Worm (Caenorhabditis elegans) whole organism, young adult: ENCODE results near the gene AH6.3.

Source experiments
- C06A6.2 ChIP-seq: fragments of 200-800 bp; sonication (Bioruptor generic); conservative IDR thresholded peaks from 2 replicates; pipeline ENCODE4 v1.3.6; 2022; ENCODE audit warnings: missing genetic modification characterization, missing compliant biosample characterization
- F22D6.2 ChIP-seq: sonication (generic microtip); optimal IDR thresholded peaks from 2 replicates; lab custom pipeline; 2016; ENCODE audit warnings: mild to moderate bottlenecking, missing genetic modification characterization, missing compliant biosample characterization
- F55B11.4 ChIP-seq: sonication (generic microtip); optimal IDR thresholded peaks from 2 replicates; lab custom pipeline; 2016; ENCODE audit warnings: missing compliant biosample characterization, missing genetic modification characterization, borderline replicate concordance; ENCODE audit not compliant: insufficient read depth
- K11D2.4 ChIP-seq: fragments of 200-800 bp; sonication (Bioruptor generic); IDR thresholded peaks from 2 replicates; pipeline ENCODE4 v1.3.6; 2022; ENCODE audit warnings: missing genetic modification reagents, missing genetic modification characterization, missing compliant biosample characterization
- K12H6.12 ChIP-seq: fragments of 200-800 bp; sonication (Bioruptor generic); optimal IDR thresholded peaks from 2 replicates; lab custom pipeline; 2018; ENCODE audit warnings: mild to moderate bottlenecking, missing genetic modification characterization, missing compliant biosample characterization
- Y53G8AR.9 ChIP-seq: fragments of 200-800 bp; sonication (Bioruptor generic); conservative IDR thresholded peaks from 2 replicates; pipeline ENCODE4 v1.3.6; 2022; ENCODE audit warnings: missing genetic modification reagents, missing genetic modification characterization, missing compliant biosample characterization
- Y56A3A.18 ChIP-seq: fragments of 200-800 bp; sonication (Bioruptor generic); IDR thresholded peaks from 2 replicates; pipeline ENCODE4 v1.3.6; 2022; ENCODE audit warnings: missing genetic modification reagents, missing genetic modification characterization, missing compliant biosample characterization
- Y79H2A.3 ChIP-seq: fragments of 200-800 bp; sonication (Bioruptor generic); conservative IDR thresholded peaks from 2 replicates; pipeline ENCODE4 v1.3.6; 2022; ENCODE audit warnings: missing genetic modification reagents, missing genetic modification characterization, missing compliant biosample characterization
- atf-7 ChIP-seq: sonication (generic microtip); optimal IDR thresholded peaks from 2 replicates; lab custom pipeline; 2017; ENCODE audit warnings: mild to moderate bottlenecking, missing genetic modification characterization, missing compliant biosample characterization
- athp-1 ChIP-seq: sonication (generic microtip); optimal IDR thresholded peaks from 2 replicates; lab custom pipeline; 2017; ENCODE audit warnings: mild to moderate bottlenecking, missing genetic modification characterization, missing compliant biosample characterization
- bed-2 ChIP-seq: fragments of 200-800 bp; sonication (Bioruptor generic); IDR thresholded peaks from 2 replicates; pipeline ENCODE4 v1.3.6; 2022; ENCODE audit warnings: missing genetic modification reagents, missing genetic modification characterization, missing compliant biosample characterization
- cebp-1 ChIP-seq, 2 experiments: fragments of 200-800 bp in 1 of 2; sonication (Bioruptor generic) in 1 of 2; sonication (generic microtip) in 1 of 2; IDR thresholded peaks in 1 of 2; optimal IDR thresholded peaks in 1 of 2; 2 replicates each; pipeline versions ENCODE4 v1.3.6 to Lab custom; 2017 to 2022; ENCODE audit warnings: missing compliant biosample characterization in 2 of 2, missing genetic modification characterization in 2 of 2, mild to moderate bottlenecking in 1 of 2, missing genetic modification reagents in 1 of 2, moderate library complexity in 1 of 2
- ceh-27 ChIP-seq: fragments of 200-800 bp; sonication (Bioruptor generic); optimal IDR thresholded peaks from 2 replicates; lab custom pipeline; 2018; ENCODE audit warnings: mild to moderate bottlenecking, missing genetic modification characterization, moderate library complexity, missing compliant biosample characterization
- ceh-40 ChIP-seq: fragments of 200-800 bp; sonication (Bioruptor generic); IDR thresholded peaks from 2 replicates; pipeline ENCODE4 v1.3.6; 2022; ENCODE audit warnings: missing genetic modification characterization, missing compliant biosample characterization
- ceh-79 ChIP-seq: sonication (generic microtip); optimal IDR thresholded peaks from 2 replicates; lab custom pipeline; 2017; ENCODE audit warnings: mild to moderate bottlenecking, missing genetic modification characterization, missing compliant biosample characterization
- chd-7 ChIP-seq: sonication (generic microtip); optimal IDR thresholded peaks from 2 replicates; lab custom pipeline; 2016; ENCODE audit warnings: mild to moderate bottlenecking, missing genetic modification characterization, moderate library complexity, missing compliant biosample characterization
- dox-1 ChIP-seq: fragments of 200-800 bp; sonication (Bioruptor generic); IDR thresholded peaks from 2 replicates; pipeline ENCODE4 v1.3.6; 2022; ENCODE audit warnings: missing genetic modification reagents, missing genetic modification characterization, missing compliant biosample characterization
- dpff-1 ChIP-seq: sonication (generic microtip); optimal IDR thresholded peaks from 2 replicates; lab custom pipeline; 2017; ENCODE audit warnings: mild to moderate bottlenecking, missing genetic modification characterization, missing compliant biosample characterization
- dpl-1 ChIP-seq: fragments of 150-350 bp; optimal IDR thresholded peaks from 2 replicates; lab custom pipeline; 2014; ENCODE audit warnings: missing biosample characterization, missing genetic modification reagents, missing genetic modification characterization
- egl-44 ChIP-seq: fragments of 200-800 bp; sonication (Bioruptor generic); IDR thresholded peaks from 2 replicates; pipeline ENCODE4 v1.3.6; 2022; ENCODE audit warnings: missing genetic modification reagents, missing genetic modification characterization, missing compliant biosample characterization
- egrh-3 ChIP-seq: fragments of 200-800 bp; sonication (Bioruptor generic); IDR thresholded peaks from 2 replicates; pipeline ENCODE4 v1.3.6; 2022; ENCODE audit warnings: missing genetic modification reagents, missing genetic modification characterization, missing compliant biosample characterization
- ekl-4 ChIP-seq: fragments of 200-800 bp; sonication (Bioruptor generic); IDR thresholded peaks from 2 replicates; pipeline ENCODE4 v1.3.6; 2022; ENCODE audit warnings: missing genetic modification reagents, missing genetic modification characterization, missing compliant biosample characterization
- ets-4 ChIP-seq: fragments of 200-800 bp; sonication (Bioruptor generic); optimal IDR thresholded peaks from 2 replicates; lab custom pipeline; 2018; ENCODE audit warnings: mild to moderate bottlenecking, missing genetic modification characterization, missing compliant biosample characterization
- hmg-1.2 ChIP-seq: fragments of 200-800 bp; sonication (Bioruptor generic); IDR thresholded peaks from 2 replicates; pipeline ENCODE4 v1.3.6; 2022; ENCODE audit warnings: missing genetic modification reagents, missing genetic modification characterization, missing compliant biosample characterization
- hsf-1 ChIP-seq: fragments of 200-800 bp; sonication (Bioruptor generic); IDR thresholded peaks from 2 replicates; pipeline ENCODE4 v1.3.6; 2022; ENCODE audit warnings: missing genetic modification reagents, missing genetic modification characterization, missing compliant biosample characterization
- let-526 ChIP-seq: fragments of 200-800 bp; sonication (Bioruptor generic); IDR thresholded peaks from 2 replicates; pipeline ENCODE4 v1.3.6; 2022; ENCODE audit warnings: missing genetic modification reagents, missing genetic modification characterization, missing compliant biosample characterization
- lin-26 ChIP-seq: fragments of 200-800 bp; sonication (Bioruptor generic); IDR thresholded peaks from 2 replicates; pipeline ENCODE4 v1.3.6; 2022; ENCODE audit warnings: missing genetic modification reagents, missing genetic modification characterization, missing compliant biosample characterization
- lin-40 ChIP-seq: sonication (generic microtip); optimal IDR thresholded peaks from 2 replicates; lab custom pipeline; 2016; ENCODE audit warnings: missing genetic modification characterization, mild to moderate bottlenecking, missing compliant biosample characterization, missing genotype, missing genetic modification reagents
- madf-10 ChIP-seq: sonication (generic microtip); optimal IDR thresholded peaks from 2 replicates; lab custom pipeline; 2016; ENCODE audit warnings: mild to moderate bottlenecking, missing genetic modification characterization, missing compliant biosample characterization
- madf-8 ChIP-seq: fragments of 200-800 bp; sonication (Bioruptor generic); conservative IDR thresholded peaks from 2 replicates; pipeline ENCODE4 v1.3.6; 2022; ENCODE audit warnings: missing genetic modification reagents, missing genetic modification characterization, missing compliant biosample characterization
- mes-4 ChIP-seq: sonication (generic microtip); optimal IDR thresholded peaks from 2 replicates; lab custom pipeline; 2016; ENCODE audit warnings: missing genotype, missing genetic modification characterization, missing compliant biosample characterization
- nhr-179 ChIP-seq: sonication (generic microtip); optimal IDR thresholded peaks from 2 replicates; lab custom pipeline; 2016; ENCODE audit warnings: mild to moderate bottlenecking, missing genetic modification characterization, missing compliant biosample characterization
- nhr-27 ChIP-seq: fragments of 200-800 bp; sonication (Bioruptor generic); optimal IDR thresholded peaks from 2 replicates; lab custom pipeline; 2018; ENCODE audit warnings: mild to moderate bottlenecking, missing genetic modification characterization, moderate library complexity, missing compliant biosample characterization
- nhr-80 ChIP-seq: sonication (generic microtip); optimal IDR thresholded peaks from 2 replicates; lab custom pipeline; 2016; ENCODE audit warnings: missing genetic modification characterization, missing compliant biosample characterization
- rec-8 ChIP-seq, 2 experiments: sonication (generic microtip); optimal IDR thresholded peaks; 2 replicates each; lab custom pipeline; 2016; ENCODE audit warnings: mild to moderate bottlenecking in 2 of 2, missing genetic modification characterization in 2 of 2, missing genetic modification reagents in 2 of 2, missing genotype in 2 of 2, missing biosample characterization in 1 of 2, missing compliant biosample characterization in 1 of 2, moderate library complexity in 1 of 2
- repo-1 ChIP-seq: sonication (generic microtip); optimal IDR thresholded peaks from 2 replicates; lab custom pipeline; 2017; ENCODE audit warnings: mild to moderate bottlenecking, missing genetic modification characterization, missing compliant biosample characterization
- sea-2 ChIP-seq: fragments of 200-800 bp; sonication (Bioruptor generic); IDR thresholded peaks from 2 replicates; pipeline ENCODE4 v1.3.6; 2022; ENCODE audit warnings: missing genetic modification characterization, missing compliant biosample characterization
- somi-1 ChIP-seq: fragments of 200-800 bp; sonication (Bioruptor generic); optimal IDR thresholded peaks from 2 replicates; lab custom pipeline; 2018; ENCODE audit warnings: mild to moderate bottlenecking, missing genetic modification characterization, missing compliant biosample characterization
- tbp1 ChIP-seq: fragments of 200-800 bp; sonication (Bioruptor generic); optimal IDR thresholded peaks from 2 replicates; lab custom pipeline; 2018; ENCODE audit warnings: mild to moderate bottlenecking, missing genetic modification characterization, missing compliant biosample characterization
- unc-62 ChIP-seq: fragments of 150-350 bp; optimal IDR thresholded peaks from 2 replicates; lab custom pipeline; 2014; ENCODE audit warnings: missing biosample characterization, missing genetic modification reagents, missing genetic modification characterization
- zfh-2 ChIP-seq: fragments of 200-800 bp; sonication (Bioruptor generic); conservative IDR thresholded peaks from 2 replicates; pipeline ENCODE4 v1.3.6; 2022; ENCODE audit warnings: missing genetic modification reagents, missing genetic modification characterization, missing compliant biosample characterization
- zim-3 ChIP-seq: sonication (generic microtip); optimal IDR thresholded peaks from 2 replicates; lab custom pipeline; 2017; ENCODE audit warnings: mild to moderate bottlenecking, missing genetic modification characterization, moderate library complexity, missing compliant biosample characterization
- ztf-18 ChIP-seq: sonication (generic microtip); optimal IDR thresholded peaks from 2 replicates; lab custom pipeline; 2016; ENCODE audit warnings: missing genotype, mild to moderate bottlenecking, missing genetic modification characterization, missing compliant biosample characterization
- ztf-22 ChIP-seq: fragments of 200-800 bp; sonication (Bioruptor generic); optimal IDR thresholded peaks from 2 replicates; lab custom pipeline; 2018; ENCODE audit warnings: mild to moderate bottlenecking, missing genetic modification characterization, moderate library complexity, missing compliant biosample characterization
- ztf-26 ChIP-seq: sonication (generic microtip); optimal IDR thresholded peaks from 2 replicates; lab custom pipeline; 2017; ENCODE audit warnings: missing genetic modification characterization, missing compliant biosample characterization

The AH6.3 gene

ce11 chrII:9485081-9485730 lies 33.6 kb upstream of the AH6.3 start:
- TF ChIP-seq zim-3 (tag; lab: Kevin White, UChicago), result no peak
- TF ChIP-seq rec-8 (tag; optimal IDR thresholded peaks at IDR 0.05; lab: Kevin White, UChicago), result no peak
- no peak for TF ChIP-seq F22D6.2 (tag; lab: Kevin White, UChicago)
- TF ChIP-seq madf-8 (GFP tag; lab: Robert Waterston, UW), result no peak
- TF ChIP-seq unc-62, result no peak
- no peak for TF ChIP-seq lin-40 (tag; lab: Kevin White, UChicago)
- no peak for TF ChIP-seq dpff-1 (tag; lab: Kevin White, UChicago)
- TF ChIP-seq ekl-4, result no peak
- no peak for TF ChIP-seq nhr-27
- no peak for TF ChIP-seq Y53G8AR.9 (GFP tag; lab: Robert Waterston, UW)
- no peak for TF ChIP-seq ceh-27 (GFP tag; lab: Kevin White, UChicago)
- no peak for TF ChIP-seq nhr-179
- no peak for TF ChIP-seq repo-1
- no peak for TF ChIP-seq C06A6.2 (GFP tag; lab: Robert Waterston, UW)

ce11 chrII:9487337-9487950 lies 31.4 kb upstream of the AH6.3 start, which contains the start of gene T19H5.4:
Gene T19H5.4 (minus strand): TSS chrII:9487387.
- TF ChIP-seq somi-1 (peak; percentile 67), lin-40 (tag; lab: Kevin White, UChicago) (peak; percentile 47), ceh-40 (GFP tag; lab: Robert Waterston, UW) (no peak), lin-26 (GFP tag; lab: Robert Waterston, UW) (peak; percentile 52; the same call in 1 of the 2 replicates), sea-2 (GFP tag; lab: Robert Waterston, UW) (0 out of 2 replicates have a peak, but pooled peaks have one; percentile 30), chd-7 (tag; lab: Kevin White, UChicago) (peak; percentile 70), tbp1 (GFP tag; lab: Kevin White, UChicago) (peak; percentile 34), K12H6.12 (tag; lab: Kevin White, UChicago) (peak; percentile 41), dox-1 (GFP tag; lab: Robert Waterston, UW) (peak; percentile 44; the same call in 1 of the 2 replicates), egrh-3 (peak; percentile 38; the same call in 1 of the 2 replicates), hsf-1 (GFP tag; lab: Robert Waterston, UW) (no peak), madf-10 (tag; lab: Kevin White, UChicago) (peak; percentile 14), athp-1 (tag; lab: Kevin White, UChicago) (no peak), zfh-2 (peak; percentile 95), ztf-22 (peak; percentile 59), K11D2.4 (GFP tag; lab: Robert Waterston, UW) (peak; percentile 62; the same call in 1 of the 2 replicates), F55B11.4 (tag; lab: Kevin White, UChicago) (no peak), ztf-26 (tag; lab: Kevin White, UChicago) (peak; percentile 80), ztf-18 (tag; lab: Kevin White, UChicago) (no peak), hmg-1.2 (peak; percentile 53; the same call in 1 of the 2 replicates), egl-44 (GFP tag; lab: Robert Waterston, UW) (peak; percentile 73), F22D6.2 (tag; lab: Kevin White, UChicago) (peak; percentile 20), ceh-79 (tag; lab: Kevin White, UChicago) (no peak), Y56A3A.18 (GFP tag; lab: Robert Waterston, UW) (no peak), mes-4 (no peak), ets-4 (GFP tag; lab: Kevin White, UChicago) (peak; percentile 91), cebp-1 (GFP tag; IDR thresholded peaks at IDR 0.05; lab: Robert Waterston, UW) (peak; percentile 61; the same call in 1 of the 2 replicates), cebp-1 (tag; optimal IDR thresholded peaks at IDR 0.05; lab: Kevin White, UChicago) (peak; percentile 82), let-526 (GFP tag; lab: Robert Waterston, UW) (0 out of 2 replicates have a peak, but pooled peaks have one; percentile 65), dpl-1 (GFP tag; lab: Kevin White, UChicago) (no peak), atf-7 (tag; lab: Kevin White, UChicago) (peak; percentile 48), Y79H2A.3 (no peak), bed-2 (GFP tag; lab: Robert Waterston, UW) (no peak), nhr-80 (peak; percentile 90)
